Worm (Caenorhabditis elegans) whole organism, L3 larva: ENCODE measurements around the gene C54D10.5.

Experiments
- R02D3.7 ChIP-seq: fragments of 150-350 bp; optimal IDR thresholded peaks from 2 replicates; lab custom pipeline; 2014; ENCODE audit warnings: missing biosample characterization, missing genetic modification characterization
- ZK546.5 ChIP-seq: sonication (generic microtip); optimal IDR thresholded peaks from 2 replicates; lab custom pipeline; 2017; ENCODE audit warnings: missing biosample characterization, missing genetic modification characterization
- ama-1 ChIP-seq: fragments of 150-350 bp; optimal IDR thresholded peaks from 2 replicates; lab custom pipeline; 2018
- ceh-16 ChIP-seq: sonication (generic microtip); optimal IDR thresholded peaks from 2 replicates; lab custom pipeline; 2017; ENCODE audit warnings: missing biosample characterization, missing genetic modification characterization
- ceh-9 ChIP-seq: sonication (generic microtip); optimal IDR thresholded peaks from 2 replicates; lab custom pipeline; 2018; ENCODE audit warnings: missing biosample characterization, missing genetic modification characterization
- elt-1 ChIP-seq: fragments of 150-350 bp; optimal IDR thresholded peaks from 2 replicates; lab custom pipeline; 2014; ENCODE audit warnings: missing biosample characterization, missing genetic modification characterization
- elt-2 ChIP-seq: sonication (generic microtip); optimal IDR thresholded peaks from 2 replicates; lab custom pipeline; 2016; ENCODE audit warnings: missing genetic modification reagents, mild to moderate bottlenecking, missing genetic modification characterization, missing compliant biosample characterization
- elt-3 ChIP-seq, 3 experiments: fragments of 150-350 bp in 1 of 3; sonication (generic microtip) in 2 of 3; optimal IDR thresholded peaks; 2 replicates in 2 of 3; 4 replicates in 1 of 3; lab custom pipeline; 2014 to 2017; ENCODE audit warnings: missing biosample characterization in 3 of 3, missing genetic modification characterization in 3 of 3
- eor-1 ChIP-seq, 2 experiments: fragments of 150-350 bp; optimal IDR thresholded peaks; 2 replicates each; lab custom pipeline; 2014 to 2018; ENCODE audit warnings: missing biosample characterization in 2 of 2, missing genetic modification characterization in 2 of 2
- fkh-10 ChIP-seq: sonication (generic microtip); optimal IDR thresholded peaks from 2 replicates; lab custom pipeline; 2017; ENCODE audit warnings: missing biosample characterization, missing genetic modification reagents, missing genetic modification characterization
- fkh-2 ChIP-seq: fragments of 150-350 bp; optimal IDR thresholded peaks from 2 replicates; lab custom pipeline; 2014; ENCODE audit warnings: missing biosample characterization, missing genetic modification reagents, missing genetic modification characterization
- hmg-11 ChIP-seq: sonication (generic microtip); optimal IDR thresholded peaks from 2 replicates; lab custom pipeline; 2016; ENCODE audit warnings: missing genetic modification characterization, missing compliant biosample characterization
- jun-1 ChIP-seq: fragments of 150-350 bp; optimal IDR thresholded peaks from 2 replicates; lab custom pipeline; 2014; ENCODE audit warnings: missing biosample characterization, missing genetic modification reagents, missing genetic modification characterization
- lin-15B ChIP-seq: fragments of 150-350 bp; optimal IDR thresholded peaks from 2 replicates; lab custom pipeline; 2014; ENCODE audit warnings: missing biosample characterization, missing genetic modification characterization
- lin-39 ChIP-seq: fragments of 150-350 bp; optimal IDR thresholded peaks from 2 replicates; lab custom pipeline; 2018; ENCODE audit warnings: missing biosample characterization, missing genetic modification reagents, missing genetic modification characterization
- lsy-12 ChIP-seq: sonication (generic microtip); optimal IDR thresholded peaks from 2 replicates; lab custom pipeline; 2016; ENCODE audit warnings: mild to moderate bottlenecking, missing genetic modification characterization, missing compliant biosample characterization
- mdl-1 ChIP-seq: fragments of 150-350 bp; optimal IDR thresholded peaks from 2 replicates; lab custom pipeline; 2014; ENCODE audit warnings: missing biosample characterization, missing genetic modification characterization
- mml-1 ChIP-seq: fragments of 150-350 bp; sonication (generic microtip); optimal IDR thresholded peaks from 3 replicates; lab custom pipeline; 2014; ENCODE audit warnings: missing biosample characterization, missing genetic modification characterization
- nfya-1 ChIP-seq: sonication (generic microtip); optimal IDR thresholded peaks from 2 replicates; lab custom pipeline; 2017; ENCODE audit warnings: missing genetic modification characterization, mild to moderate bottlenecking, missing compliant biosample characterization, antibody characterized with exemption, moderate library complexity; ENCODE audit not compliant: insufficient read depth
- nhr-11 ChIP-seq: fragments of 150-350 bp; optimal IDR thresholded peaks from 2 replicates; lab custom pipeline; 2014; ENCODE audit warnings: missing biosample characterization, missing genetic modification characterization
- nhr-12 ChIP-seq: fragments of 150-350 bp; optimal IDR thresholded peaks from 2 replicates; lab custom pipeline; 2014; ENCODE audit warnings: missing biosample characterization, missing genetic modification characterization
- nhr-23 ChIP-seq: fragments of 150-350 bp; optimal IDR thresholded peaks from 2 replicates; lab custom pipeline; 2014; ENCODE audit warnings: missing biosample characterization, missing genetic modification reagents, missing genetic modification characterization
- nhr-237 ChIP-seq: fragments of 150-350 bp; optimal IDR thresholded peaks from 2 replicates; lab custom pipeline; 2014; ENCODE audit warnings: missing biosample characterization, missing genetic modification characterization
- nhr-25 ChIP-seq: sonication (generic microtip); optimal IDR thresholded peaks from 2 replicates; lab custom pipeline; 2017; ENCODE audit warnings: missing biosample characterization, missing genetic modification characterization
- nhr-28 ChIP-seq: fragments of 150-350 bp; optimal IDR thresholded peaks from 2 replicates; lab custom pipeline; 2014; ENCODE audit warnings: missing biosample characterization, missing genetic modification characterization
- nhr-43 ChIP-seq: sonication (generic microtip); optimal IDR thresholded peaks from 2 replicates; lab custom pipeline; 2016; ENCODE audit warnings: mild to moderate bottlenecking, missing genetic modification characterization, missing compliant biosample characterization; ENCODE audit not compliant: poor library complexity, severe bottlenecking
- nhr-67 ChIP-seq: fragments of 150-350 bp; optimal IDR thresholded peaks from 2 replicates; lab custom pipeline; 2014; ENCODE audit warnings: missing biosample characterization, missing genetic modification characterization
- nhr-76 ChIP-seq: fragments of 150-350 bp; sonication (generic microtip); optimal IDR thresholded peaks from 5 replicates; lab custom pipeline; 2014; ENCODE audit warnings: missing biosample characterization, missing genetic modification characterization
- nhr-77 ChIP-seq: fragments of 150-350 bp; optimal IDR thresholded peaks from 2 replicates; lab custom pipeline; 2014; ENCODE audit warnings: missing biosample characterization, missing genetic modification characterization
- pha-4 ChIP-seq: fragments of 150-350 bp; optimal IDR thresholded peaks from 2 replicates; lab custom pipeline; 2014; ENCODE audit warnings: missing biosample characterization, missing genetic modification reagents, missing genetic modification characterization
- pqm-1 ChIP-seq: fragments of 150-350 bp; optimal IDR thresholded peaks from 2 replicates; lab custom pipeline; 2017; ENCODE audit warnings: missing biosample characterization, missing genetic modification characterization, inconsistent platforms
- sea-2 ChIP-seq: fragments of 150-350 bp; sonication (generic microtip); optimal IDR thresholded peaks from 4 replicates; lab custom pipeline; 2014; ENCODE audit warnings: missing biosample characterization, missing genetic modification reagents, missing genetic modification characterization
- skn-1 ChIP-seq: fragments of 150-350 bp; optimal IDR thresholded peaks from 2 replicates; lab custom pipeline; 2014; ENCODE audit warnings: missing biosample characterization, missing genetic modification characterization
- tbx-2 ChIP-seq: sonication (generic microtip); optimal IDR thresholded peaks from 2 replicates; lab custom pipeline; 2016; ENCODE audit warnings: mild to moderate bottlenecking, missing genetic modification characterization, missing compliant biosample characterization
- zag-1 ChIP-seq: fragments of 150-350 bp; optimal IDR thresholded peaks from 2 replicates; lab custom pipeline; 2014; ENCODE audit warnings: missing biosample characterization, missing genetic modification characterization
- ztf-4 ChIP-seq: fragments of 150-350 bp; optimal IDR thresholded peaks from 2 replicates; lab custom pipeline; 2014; ENCODE audit warnings: missing biosample characterization, missing genetic modification characterization

C54D10.5 gene

DNA sequence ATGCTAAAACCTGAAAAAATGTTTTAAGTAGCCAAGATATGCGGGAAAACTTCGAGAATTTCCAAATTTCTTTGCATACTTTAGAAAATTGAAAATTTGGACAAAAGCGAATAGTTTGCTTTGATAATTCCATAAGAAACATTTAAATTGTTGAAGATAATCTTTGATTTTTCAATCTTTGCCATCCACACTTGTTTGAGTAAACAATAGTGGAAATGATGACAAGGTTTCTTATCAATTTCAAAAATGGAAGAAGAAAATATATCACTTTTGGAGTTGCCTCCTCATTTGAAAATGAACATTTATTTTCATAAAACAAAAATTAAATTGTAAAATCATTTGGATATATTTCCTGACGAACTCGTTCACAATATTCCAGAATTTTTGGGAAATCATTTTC, 14.8 kb upstream of the C54D10.5 start:
- TF ChIP-seq pqm-1 (tag; lab: Kevin White, UChicago) (peak; percentile 55), nhr-12 (tag; lab: Kevin White, UChicago) (no peak), nhr-76 (tag; lab: Kevin White, UChicago) (no peak), eor-1 (tag; optimal IDR thresholded peaks at IDR 0.05; lab: Kevin White, UChicago) (no peak), R02D3.7 (no peak), elt-2 (tag; lab: Kevin White, UChicago) (peak; percentile 62), ceh-9 (tag; lab: Kevin White, UChicago) (no peak), skn-1 (peak; percentile 51), pha-4 (tag; lab: Kevin White, UChicago) (peak; percentile 15), nhr-23 (tag; lab: Kevin White, UChicago) (no peak), zag-1 (tag; lab: Kevin White, UChicago) (no peak), nhr-28 (tag; lab: Kevin White, UChicago) (no peak), jun-1 (no peak), lin-15B (tag; lab: Kevin White, UChicago) (no peak), tbx-2 (no peak)

DNA sequence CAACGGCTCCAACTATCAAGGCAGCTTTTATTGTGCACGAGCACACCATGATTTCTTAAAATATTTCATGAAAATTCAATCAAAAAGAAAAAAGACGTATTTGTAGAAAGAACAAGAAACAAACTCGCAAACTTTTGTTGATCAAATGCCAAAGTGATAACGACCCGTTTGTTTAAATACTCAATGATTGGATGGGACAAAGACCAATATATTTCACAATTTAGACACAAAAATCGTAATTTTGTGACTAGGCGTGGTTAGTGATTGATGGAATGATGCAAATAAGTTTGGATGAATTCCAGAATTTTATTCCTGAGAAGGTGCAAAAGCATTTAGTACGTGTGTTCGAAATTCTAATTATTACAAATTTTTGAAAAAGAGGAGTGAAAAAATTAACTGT, 13.5 kb upstream of the C54D10.5 start, which contains the start of gene cdr-2:
TSS of gene cdr-2 (minus strand) at position 54 of the 400 bp plus-strand sequence.
- TF ChIP-seq nhr-28 (tag; lab: Kevin White, UChicago) (no peak), elt-2 (tag; lab: Kevin White, UChicago) (peak; percentile 78), ZK546.5 (tag; lab: Kevin White, UChicago) (no peak), pqm-1 (tag; lab: Kevin White, UChicago) (peak; percentile 79), lin-39 (tag; lab: Kevin White, UChicago) (no peak)

DNA sequence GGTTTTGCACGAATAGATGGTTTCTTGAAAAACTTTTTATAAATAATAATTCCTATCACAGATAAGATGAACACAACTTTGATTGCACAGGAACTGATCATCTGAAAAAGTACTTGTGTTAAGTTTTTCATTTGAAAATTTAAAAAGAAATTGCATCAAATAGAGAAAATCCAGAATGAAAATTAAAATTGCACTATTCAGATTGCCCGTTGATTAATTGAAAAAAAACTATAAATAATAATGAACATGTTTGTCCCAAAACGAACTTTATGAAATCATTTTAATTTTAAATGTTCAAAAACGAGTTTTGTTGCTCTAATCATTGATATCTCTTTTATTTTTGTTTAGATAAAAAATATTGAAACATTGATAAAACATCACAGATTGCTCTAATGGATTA, 11.9 kb upstream of the C54D10.5 start, which contains the start of gene cdr-3:
TSS of gene cdr-3 (minus strand) at position 101 of the 400 bp plus-strand sequence.
- TF ChIP-seq nhr-237 (tag; lab: Kevin White, UChicago): no peak
- no peak for TF ChIP-seq elt-1
- TF ChIP-seq ceh-16: no peak
- TF ChIP-seq nhr-12 (tag; lab: Kevin White, UChicago): no peak
- no peak for TF ChIP-seq nhr-77 (tag; lab: Kevin White, UChicago)
- no peak for TF ChIP-seq nhr-25 (tag; lab: Kevin White, UChicago)
- TF ChIP-seq ceh-9 (tag; lab: Kevin White, UChicago): no peak
- TF ChIP-seq elt-3 (tag; optimal IDR thresholded peaks at IDR 0.05; lab: Kevin White, UChicago): no peak
- TF ChIP-seq sea-2 (GFP tag; lab: Kevin White, UChicago): no peak

- TF ChIP-seq nhr-67 (tag; lab: Kevin White, UChicago) (no peak), ztf-4 (tag; lab: Kevin White, UChicago) (no peak), nhr-28 (tag; lab: Kevin White, UChicago) (no peak), fkh-2 (tag; lab: Kevin White, UChicago) (no peak), ama-1 (no peak), eor-1 (tag; optimal IDR thresholded peaks at IDR 0.05; lab: Kevin White, UChicago) (no peak), mdl-1 (tag; lab: Kevin White, UChicago) (no peak), pha-4 (tag; lab: Kevin White, UChicago) (no peak), elt-2 (tag; lab: Kevin White, UChicago) (no peak), hmg-11 (tag; lab: Kevin White, UChicago) (no peak), lsy-12 (tag; lab: Kevin White, UChicago) (no peak), jun-1 (no peak), ceh-9 (tag; lab: Kevin White, UChicago) (no peak), mml-1 (no peak), nhr-77 (tag; lab: Kevin White, UChicago) (no peak), nhr-11 (tag; lab: Kevin White, UChicago) (no peak), nhr-43 (tag; lab: Kevin White, UChicago) (no peak)
These were observed 10.8 kb upstream of the C54D10.5 start, which contains the start of gene C54D10.3 for ce11 chrV:12418292-12418691. Gene C54D10.3, plus strand, starts transcription at chrV:12418592.

DNA sequence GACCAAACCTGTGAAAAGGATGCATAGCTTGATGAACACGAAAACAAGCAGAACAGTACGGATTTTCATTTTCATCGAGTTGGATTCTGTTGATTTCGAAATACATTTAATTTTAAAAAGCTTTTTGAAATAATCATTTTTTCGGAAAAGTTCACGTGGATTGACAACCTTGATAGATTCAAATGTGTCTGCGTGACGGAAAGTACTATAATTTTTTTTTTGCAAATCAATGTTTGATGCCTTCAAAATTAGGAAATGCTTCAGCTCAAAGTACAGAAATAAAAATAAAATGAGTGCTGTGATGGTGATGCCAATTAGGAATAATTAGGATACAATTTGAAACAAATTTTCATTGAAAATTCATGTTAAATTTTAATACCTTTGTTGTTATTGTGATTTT, 8.3 kb upstream of the C54D10.5 start, which contains the start of gene C54D10.4:
TSS of gene C54D10.4 (minus strand) at position 101 of the 400 bp plus-strand sequence.
- TF ChIP-seq elt-2 (tag; lab: Kevin White, UChicago) (no peak), nhr-77 (tag; lab: Kevin White, UChicago) (no peak), fkh-2 (tag; lab: Kevin White, UChicago) (no peak), nhr-11 (tag; lab: Kevin White, UChicago) (no peak), nhr-25 (tag; lab: Kevin White, UChicago) (no peak), pqm-1 (tag; lab: Kevin White, UChicago) (no peak), lsy-12 (tag; lab: Kevin White, UChicago) (no peak), nhr-28 (tag; lab: Kevin White, UChicago) (no peak), fkh-10 (GFP tag; lab: Kevin White, UChicago) (no peak), elt-1 (no peak), nfya-1 (tag; lab: Kevin White, UChicago) (no peak)
